Fruit fly (Drosophila melanogaster) whole organism, pupa: ENCODE results near the gene fru.

Experiments used
- CG14655 ChIP-seq: fragments of 200-800 bp; sonication (Bioruptor generic); optimal IDR thresholded peaks from 3 replicates; lab custom pipeline; 2017; ENCODE audit warnings: mild to moderate bottlenecking, missing biosample characterization, missing genetic modification reagents, missing genetic modification characterization
- CG15710 ChIP-seq: fragments of 200-800 bp; sonication (Bioruptor generic); optimal IDR thresholded peaks from 2 replicates; lab custom pipeline; 2018; ENCODE audit warnings: missing biosample characterization, mild to moderate bottlenecking, missing genetic modification characterization, moderate library complexity
- CG32121 ChIP-seq: fragments of 200-800 bp; sonication (Bioruptor generic); IDR thresholded peaks from 2 replicates; pipeline ENCODE4 v1.3.6; 2022; ENCODE audit warnings: missing biosample characterization, missing genetic modification characterization
- CG4496 ChIP-seq: fragments of 200-800 bp; sonication (Bioruptor generic); IDR thresholded peaks from 3 replicates; pipeline ENCODE4 v1.3.6; 2022; ENCODE audit warnings: missing biosample characterization, missing genetic modification characterization
- CG9948 ChIP-seq: fragments of 200-800 bp; sonication (Bioruptor generic); optimal IDR thresholded peaks from 2 replicates; lab custom pipeline; 2018; ENCODE audit warnings: missing biosample characterization, mild to moderate bottlenecking, missing genetic modification characterization, moderate library complexity
- EcR ChIP-seq: fragments of 200-800 bp; sonication (Bioruptor generic); optimal IDR thresholded peaks from 3 replicates; lab custom pipeline; 2019; ENCODE audit warnings: missing biosample characterization, missing genetic modification characterization, mild to moderate bottlenecking, moderate library complexity, missing genetic modification reagents
- Ets98B ChIP-seq: fragments of 200-800 bp; sonication (Bioruptor generic); IDR thresholded peaks from 2 replicates; pipeline ENCODE4 v1.3.6; 2022; ENCODE audit warnings: missing biosample characterization, missing genetic modification characterization
- Pif1A ChIP-seq: fragments of 200-800 bp; sonication (Bioruptor generic); optimal IDR thresholded peaks from 3 replicates; lab custom pipeline; 2016; ENCODE audit warnings: missing biosample characterization, missing genetic modification characterization
- Pif1B ChIP-seq: fragments of 200-800 bp; sonication (Bioruptor generic); optimal IDR thresholded peaks from 3 replicates; lab custom pipeline; 2016; ENCODE audit warnings: missing biosample characterization, missing genetic modification characterization
- Snoo ChIP-seq: fragments of 200-800 bp; sonication (Bioruptor generic); optimal IDR thresholded peaks from 3 replicates; lab custom pipeline; 2017; ENCODE audit warnings: missing biosample characterization, mild to moderate bottlenecking, missing genetic modification characterization, inconsistent platforms
- fd96Ca ChIP-seq: fragments of 200-800 bp; sonication (Bioruptor generic); IDR thresholded peaks from 3 replicates; pipeline ENCODE4 v1.3.6; 2022; ENCODE audit warnings: missing biosample characterization, missing genetic modification characterization
- rn ChIP-seq: fragments of 200-800 bp; sonication (Bioruptor generic); IDR thresholded peaks from 2 replicates; pipeline ENCODE4 v1.3.6; 2022; ENCODE audit warnings: missing biosample characterization, missing genetic modification characterization

dm6 chr3R:18493765-18494164, 51.6 kb downstream of the fru start:
- TF ChIP-seq Pif1B (GFP tag; lab: Kevin White, UChicago): no peak
- TF ChIP-seq CG15710 (tag; lab: Kevin White, UChicago): no peak
- TF ChIP-seq CG4496: peak; percentile 51; the same call in 2 of the 3 replicates
- no peak for TF ChIP-seq rn (GFP tag; lab: Robert Waterston, UW)
- TF ChIP-seq Ets98B (GFP tag; lab: Robert Waterston, UW): peak; percentile 34; the same call in 1 of the 2 replicates
- TF ChIP-seq fd96Ca (GFP tag; lab: Robert Waterston, UW): 0 out of 3 replicates have a peak, but pooled peaks have one; percentile 53
- TF ChIP-seq Snoo (tag; lab: Kevin White, UChicago): no peak
- peak; percentile 69 for TF ChIP-seq CG14655 (GFP tag; lab: Kevin White, UChicago)
- no peak for TF ChIP-seq Pif1A (GFP tag; lab: Kevin White, UChicago)
- no peak for TF ChIP-seq CG9948 (tag; lab: Kevin White, UChicago)
- TF ChIP-seq CG32121 (GFP tag; lab: Robert Waterston, UW): no peak
- TF ChIP-seq EcR (GFP tag; lab: Kevin White, UChicago): no peak
